Fruit fly (Drosophila melanogaster): ENCODE measurements around the gene CG31342.
A peak's percentile ranks its signal among the peaks of the same experiment; 100 is the strongest.

Gene CG31342

DNA sequence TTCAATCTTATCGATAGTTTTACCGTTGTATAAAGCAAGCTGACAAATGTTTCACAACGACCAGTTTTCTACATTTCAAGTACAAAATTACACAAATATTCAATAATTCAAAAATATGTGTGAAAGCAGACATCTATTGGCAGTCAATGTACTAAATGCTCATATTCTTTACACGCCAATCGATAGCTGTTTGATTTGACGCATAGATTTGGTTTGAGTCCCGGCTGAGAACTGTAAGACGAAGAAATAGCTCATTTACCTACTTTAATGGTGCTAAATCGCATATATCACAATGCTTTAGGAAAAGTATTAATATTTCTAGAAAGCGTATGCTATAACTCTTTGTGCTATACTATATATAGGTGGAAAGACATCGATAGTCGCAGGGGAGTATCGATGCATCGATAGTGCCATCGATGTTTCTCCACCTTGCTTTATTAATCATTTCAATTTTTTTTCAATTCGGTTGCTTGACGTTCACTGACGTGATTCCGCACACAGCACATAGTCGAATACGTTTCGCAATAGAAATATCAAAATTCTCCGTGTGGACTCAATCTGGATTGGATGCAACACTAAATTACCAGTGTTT, 5.1 kb upstream of the CG31342 start, which contains the start of gene Paip2 (continued):
- TF ChIP-seq CG15269 (tag; optimal IDR thresholded peaks at IDR 0.05) (no peak), CG7963 (GFP tag; IDR thresholded peaks at IDR 0.05; ENCODE audit: partially characterized antibody) (peak; percentile 94), al (GFP tag; IDR thresholded peaks at IDR 0.05) (0 out of 2 replicates have a peak, but pooled peaks have one; percentile 24)

DNA sequence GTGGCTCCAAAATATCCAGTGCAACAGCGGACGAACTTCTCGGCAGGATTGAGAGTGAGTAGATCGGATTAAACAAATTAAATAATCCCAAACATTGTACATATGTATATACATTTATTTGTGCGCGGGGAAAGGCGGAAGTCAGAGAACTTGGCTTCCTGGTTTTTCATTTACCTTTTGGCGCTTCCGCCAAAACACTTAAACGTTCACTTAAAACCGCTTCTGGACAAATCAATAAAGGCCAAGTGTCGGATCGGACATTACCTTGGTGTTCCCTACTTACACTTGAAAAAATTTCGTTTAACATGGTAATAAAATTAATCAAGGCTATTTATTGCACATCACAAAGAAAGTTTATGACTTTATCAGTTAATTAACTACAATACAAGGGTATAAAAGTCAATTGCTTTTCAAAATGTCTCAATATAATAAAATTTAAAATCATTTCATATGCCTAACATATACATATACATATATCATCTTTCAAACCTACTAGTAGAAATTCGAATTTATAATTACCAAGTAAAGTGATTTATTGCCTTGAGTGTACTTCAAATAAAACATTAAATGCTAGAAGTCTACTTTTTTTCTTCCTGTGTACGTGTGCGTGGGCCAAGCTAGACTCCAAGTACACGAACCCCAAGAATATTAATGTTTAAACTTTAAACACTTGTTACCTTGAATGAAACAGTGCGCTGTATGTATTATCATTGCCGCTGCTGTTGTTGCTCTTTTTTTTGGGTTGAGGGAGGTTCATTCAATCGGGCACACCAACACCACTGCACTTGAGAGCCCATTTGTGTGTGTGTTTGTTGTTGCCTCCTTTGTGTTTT, 4.3 kb upstream of the CG31342 start:
- TF ChIP-seq GATAe (GFP tag; conservative IDR thresholded peaks at IDR 0.05) = no peak
- peak; percentile 83 for TF ChIP-seq CG7556 (GFP tag; optimal IDR thresholded peaks at IDR 0.05)
- TF ChIP-seq CG1792 (GFP tag; optimal IDR thresholded peaks at IDR 0.05) = no peak
- peak; percentile 34 for TF ChIP-seq trem (tag; optimal IDR thresholded peaks at IDR 0.05)
- peak; percentile 47 for TF ChIP-seq CG11723 (GFP tag; optimal IDR thresholded peaks at IDR 0.05)
- no peak for TF ChIP-seq Dref (GFP tag; IDR thresholded peaks at IDR 0.05)
- TF ChIP-seq slou (GFP tag; optimal IDR thresholded peaks at IDR 0.05) = peak; percentile 33
- peak; percentile 78 for TF ChIP-seq CG3281 (GFP tag; optimal IDR thresholded peaks at IDR 0.05)
- no peak for TF ChIP-seq nerfin-2 (GFP tag; IDR thresholded peaks at IDR 0.05; ENCODE audit: partially characterized antibody)
- TF ChIP-seq row (GFP tag; IDR thresholded peaks at IDR 0.05) = peak; percentile 60; the same call in 2 of the 3 replicates
- no peak for TF ChIP-seq NK7.1 (GFP tag; optimal IDR thresholded peaks at IDR 0.05)
- peak; percentile 57 for TF ChIP-seq CG12219 (GFP tag; optimal IDR thresholded peaks at IDR 0.05)
- no peak for TF ChIP-seq pfk (GFP tag; optimal IDR thresholded peaks at IDR 0.05)
- no peak for TF ChIP-seq trh (GFP tag; optimal IDR thresholded peaks at IDR 0.05)
- peak; percentile 77 for TF ChIP-seq CG15269 (tag; optimal IDR thresholded peaks at IDR 0.05)
- peak; percentile 81 for TF ChIP-seq CG7839 (tag; optimal IDR thresholded peaks at IDR 0.05)
- TF ChIP-seq CG42726 (GFP tag; IDR thresholded peaks at IDR 0.05; ENCODE audit: partially characterized antibody) = no peak
- no peak for TF ChIP-seq CG13123 (GFP tag; optimal IDR thresholded peaks at IDR 0.05)
- no peak for TF ChIP-seq CG8290 (GFP tag; optimal IDR thresholded peaks at IDR 0.05)
- peak in 1 of 2 experiments; percentile 48 for TF ChIP-seq CG8290 (tag; optimal IDR thresholded peaks at IDR 0.05)
- peak; percentile 59 for TF ChIP-seq nerfin-1 (tag; optimal IDR thresholded peaks at IDR 0.05)
- peak; percentile 19 for TF ChIP-seq Mad (GFP tag; optimal IDR thresholded peaks at IDR 0.05)
- TF ChIP-seq tap (tag; optimal IDR thresholded peaks at IDR 0.05) = peak; percentile 61
- peak; percentile 22 for TF ChIP-seq CG15073 (GFP tag; optimal IDR thresholded peaks at IDR 0.05)
- TF ChIP-seq sens (GFP tag) = peak; percentile 80
- peak; percentile 72 for TF ChIP-seq Fer1 (GFP tag; optimal IDR thresholded peaks at IDR 0.05)
- peak; percentile 29 for TF ChIP-seq Bteb2 (GFP tag; optimal IDR thresholded peaks at IDR 0.05)
- TF ChIP-seq fd3F (GFP tag; optimal IDR thresholded peaks at IDR 0.05) = peak; percentile 55
- peak; percentile 27 for TF ChIP-seq caup (GFP tag; optimal IDR thresholded peaks at IDR 0.05; ENCODE audit: severe bottlenecking)
- TF ChIP-seq lov (optimal IDR thresholded peaks at IDR 0.05) = no peak
- TF ChIP-seq lov (GFP tag; IDR thresholded peaks at IDR 0.05) = 0 out of 3 replicates have a peak, but pooled peaks have one; percentile 7
- TF ChIP-seq lilli (GFP tag; optimal IDR thresholded peaks at IDR 0.05) = peak; percentile 5
- TF ChIP-seq aop (GFP tag; IDR thresholded peaks at IDR 0.05) = no peak
- no peak for TF ChIP-seq C15 (GFP tag; IDR thresholded peaks at IDR 0.05)
- TF ChIP-seq Gsc (GFP tag; IDR thresholded peaks at IDR 0.05) = no peak
- no peak for TF ChIP-seq NC2α (GFP tag; optimal IDR thresholded peaks at IDR 0.05)
- TF ChIP-seq hth (optimal IDR thresholded peaks at IDR 0.05) = no peak
- peak; percentile 75 for TF ChIP-seq CG17359 (tag; optimal IDR thresholded peaks at IDR 0.05)
- TF ChIP-seq BtbVII (GFP tag; optimal IDR thresholded peaks at IDR 0.05) = no peak
- no peak for TF ChIP-seq tx (GFP tag; optimal IDR thresholded peaks at IDR 0.05)
- TF ChIP-seq Deaf1 (tag; optimal IDR thresholded peaks at IDR 0.05) = peak; percentile 60
- TF ChIP-seq CG4328 (GFP tag; optimal IDR thresholded peaks at IDR 0.05) = no peak
- TF ChIP-seq CTCF (GFP tag; optimal IDR thresholded peaks at IDR 0.05) = no peak
- no peak for TF ChIP-seq zen2 (GFP tag; IDR thresholded peaks at IDR 0.05; ENCODE audit: partially characterized antibody)
- TF ChIP-seq CG43689 (GFP tag; IDR thresholded peaks at IDR 0.05) = no peak
- peak; percentile 25; the same call in 1 of the 2 replicates for TF ChIP-seq gsb (GFP tag; IDR thresholded peaks at IDR 0.05)
